Worm (Caenorhabditis elegans): ENCODE results near the gene ent-5.

Gene ent-5

ce11 chrX:4604185-4604584 is 44.8 kb downstream of the ent-5 start:
- no peak for TF ChIP-seq odd-2 (tag; optimal IDR thresholded peaks at IDR 0.05)
- no peak for TF ChIP-seq pat-9 (tag; optimal IDR thresholded peaks at IDR 0.05)
- no peak for TF ChIP-seq che-1 (tag; optimal IDR thresholded peaks at IDR 0.05)

ce11 chrX:4600987-4601386 is 48.0 kb downstream of the ent-5 start:
- no peak for TF ChIP-seq tbx-7 (tag; optimal IDR thresholded peaks at IDR 0.05)
- no peak for TF ChIP-seq ceh-6 (GFP tag; optimal IDR thresholded peaks at IDR 0.05)
- no peak for TF ChIP-seq unc-42 (tag; optimal IDR thresholded peaks at IDR 0.05)
- TF ChIP-seq ceh-14 (tag; optimal IDR thresholded peaks at IDR 0.05): no peak
- TF ChIP-seq ceh-2 (tag; optimal IDR thresholded peaks at IDR 0.05): no peak
- TF ChIP-seq pax-1 (tag; optimal IDR thresholded peaks at IDR 0.05): no peak
- no peak for TF ChIP-seq ceh-18 (tag; optimal IDR thresholded peaks at IDR 0.05)
- no peak for TF ChIP-seq zip-5 (tag; optimal IDR thresholded peaks at IDR 0.05)
- no peak for TF ChIP-seq F13H6.1 (tag; optimal IDR thresholded peaks at IDR 0.05)
- no peak for TF ChIP-seq nhr-232 (tag; optimal IDR thresholded peaks at IDR 0.05)
- no peak for TF ChIP-seq ceh-19 (GFP tag; optimal IDR thresholded peaks at IDR 0.05)
- no peak for TF ChIP-seq ama-1 (optimal IDR thresholded peaks at IDR 0.05)
- TF ChIP-seq elt-2 (tag; optimal IDR thresholded peaks at IDR 0.05): no peak

DNA sequence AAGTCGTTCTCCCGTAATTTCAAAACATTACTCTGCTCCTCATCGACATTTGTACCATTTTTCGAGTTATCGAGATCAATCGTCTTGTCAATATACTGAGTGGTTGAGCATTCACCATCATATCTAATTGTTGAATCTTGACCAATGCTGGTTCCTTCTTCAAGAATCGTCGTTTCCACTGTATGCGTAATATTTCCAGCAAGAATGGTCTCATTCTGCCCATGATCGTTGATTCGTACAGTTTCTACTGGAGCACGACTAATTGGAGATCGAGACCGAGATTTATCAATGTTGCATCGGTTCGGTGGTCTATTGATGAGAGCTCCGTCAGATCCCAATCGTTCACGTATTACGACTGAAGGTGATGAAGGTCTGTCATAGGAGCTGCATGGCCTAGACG is 49.5 kb downstream of the ent-5 start:
- no peak for TF ChIP-seq unc-3 (GFP tag; conservative IDR thresholded peaks at IDR 0.05)
- no peak for TF ChIP-seq unc-3 (tag; optimal IDR thresholded peaks at IDR 0.05)
- no peak for TF ChIP-seq che-1 (tag; optimal IDR thresholded peaks at IDR 0.05)
- TF ChIP-seq lin-11 (tag; optimal IDR thresholded peaks at IDR 0.05): no peak
- TF ChIP-seq ttx-3 (tag; optimal IDR thresholded peaks at IDR 0.05): no peak
- TF ChIP-seq pros-1 (tag; optimal IDR thresholded peaks at IDR 0.05): no peak
- no peak for TF ChIP-seq ama-1 (optimal IDR thresholded peaks at IDR 0.05)
- TF ChIP-seq T23F11.4 (GFP tag; optimal IDR thresholded peaks at IDR 0.05): no peak
- TF ChIP-seq lim-6 (tag; optimal IDR thresholded peaks at IDR 0.05): no peak
- TF ChIP-seq ceh-2 (tag; optimal IDR thresholded peaks at IDR 0.05): no peak
- TF ChIP-seq sox-2 (GFP tag; IDR thresholded peaks at IDR 0.05): no peak
- TF ChIP-seq pha-2 (tag; optimal IDR thresholded peaks at IDR 0.05): no peak
- TF ChIP-seq ceh-48 (tag; optimal IDR thresholded peaks at IDR 0.05): no peak
- TF ChIP-seq fkh-6 (tag; optimal IDR thresholded peaks at IDR 0.05): no peak
- TF ChIP-seq ceh-18 (tag; optimal IDR thresholded peaks at IDR 0.05): no peak
- TF ChIP-seq rnt-1 (tag; optimal IDR thresholded peaks at IDR 0.05): no peak
- TF ChIP-seq hlh-13 (GFP tag; optimal IDR thresholded peaks at IDR 0.05): no peak
- TF ChIP-seq dve-1 (tag; optimal IDR thresholded peaks at IDR 0.05): no peak
